Worm (Caenorhabditis elegans): Measurements from ENCODE around the gene T27A1.3.

DNA sequence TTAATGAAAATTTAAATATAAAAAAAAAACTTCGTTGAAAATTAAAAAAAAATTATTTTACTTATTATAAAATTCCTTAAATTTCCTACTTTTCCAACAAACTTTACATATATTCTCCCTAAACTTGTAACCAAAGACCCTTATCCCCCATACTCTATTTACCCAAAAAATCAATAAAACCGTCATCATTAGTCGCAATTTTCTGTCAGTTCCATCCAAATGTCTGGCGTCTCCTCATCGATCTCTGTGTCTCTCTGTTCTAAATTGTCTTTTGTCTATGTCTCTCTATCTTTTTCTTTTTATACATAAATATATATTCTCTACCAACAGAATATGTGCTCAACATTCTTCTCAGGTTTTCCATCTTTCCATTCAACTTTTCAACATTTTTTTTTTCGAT, 20.0 kb downstream of the T27A1.3 start:
- TF ChIP-seq fos-1 (tag; optimal IDR thresholded peaks at IDR 0.05) (no peak), egl-5 (tag; optimal IDR thresholded peaks at IDR 0.05) (no peak), elt-2 (tag; optimal IDR thresholded peaks at IDR 0.05) (no peak), ztf-4 (tag; optimal IDR thresholded peaks at IDR 0.05) (no peak), ceh-28 (tag; optimal IDR thresholded peaks at IDR 0.05) (peak; percentile 67), fkh-10 (GFP tag; optimal IDR thresholded peaks at IDR 0.05) (no peak), R02D3.7 (tag; optimal IDR thresholded peaks at IDR 0.05) (no peak), mdl-1 (tag; optimal IDR thresholded peaks at IDR 0.05) (no peak), ama-1 (optimal IDR thresholded peaks at IDR 0.05) (no peak), nhr-25 (tag; optimal IDR thresholded peaks at IDR 0.05) (no peak), pqm-1 (tag; optimal IDR thresholded peaks at IDR 0.05) (no peak)

All from whole organism, L3 larva.